Fruit fly (Drosophila melanogaster): ENCODE results near the gene NTPase.

dm6 chr2L:2861140-2861884 is 24.3 kb downstream of the NTPase start:
- TF ChIP-seq Jra (GFP tag; optimal IDR thresholded peaks at IDR 0.05) (no peak), sage (GFP tag; optimal IDR thresholded peaks at IDR 0.05) (no peak), CrebA (GFP tag; optimal IDR thresholded peaks at IDR 0.05; ENCODE audit: borderline replicate concordance) (no peak), Hr78 (GFP tag; optimal IDR thresholded peaks at IDR 0.05) (no peak), h (GFP tag; optimal IDR thresholded peaks at IDR 0.05) (no peak), Myc (optimal IDR thresholded peaks at IDR 0.05) (no peak), HLH106 (tag; optimal IDR thresholded peaks at IDR 0.05) (no peak), N (GFP tag; optimal IDR thresholded peaks at IDR 0.05) (no peak), Mio (GFP tag; optimal IDR thresholded peaks at IDR 0.05) (no peak), OdsH (GFP tag; optimal IDR thresholded peaks at IDR 0.05) (no peak), CG9705 (GFP tag; optimal IDR thresholded peaks at IDR 0.05) (no peak), br (GFP tag; optimal IDR thresholded peaks at IDR 0.05) (no peak), pan (optimal IDR thresholded peaks at IDR 0.05) (no peak)
